Fruit fly (Drosophila melanogaster): Measurements from ENCODE around the gene CG4629.

Gene CG4629

DNA sequence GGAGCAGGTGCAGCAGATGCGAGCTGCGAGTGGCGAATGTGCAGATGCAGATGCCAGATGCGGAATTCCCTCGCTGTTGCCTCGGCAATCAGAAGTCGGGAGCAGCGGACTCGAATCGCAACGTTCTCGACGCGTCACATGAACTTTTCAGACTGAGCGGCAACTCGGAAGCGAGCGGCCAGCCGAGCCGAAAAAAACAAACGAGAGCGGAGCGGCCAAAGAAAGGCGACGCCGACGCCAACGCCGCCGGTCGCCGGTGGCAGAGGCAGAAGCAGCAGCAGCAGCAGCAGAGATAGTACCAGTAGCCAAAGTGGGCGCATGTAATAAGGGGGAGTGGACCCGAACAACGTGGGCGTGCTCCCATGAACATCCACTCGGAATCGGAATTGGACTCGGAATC is at the start of gene CG4629:
TSS of gene CG4629 (minus strand) at position 156 of the 400 bp plus-strand sequence.
- TF ChIP-seq insv (optimal IDR thresholded peaks at IDR 0.05) (no peak), Myc (optimal IDR thresholded peaks at IDR 0.05) (no peak), ttk (optimal IDR thresholded peaks at IDR 0.05) (no peak), psq (optimal IDR thresholded peaks at IDR 0.05) (no peak), h (optimal IDR thresholded peaks at IDR 0.05) (no peak), Sin3A (optimal IDR thresholded peaks at IDR 0.05) (no peak)

DNA sequence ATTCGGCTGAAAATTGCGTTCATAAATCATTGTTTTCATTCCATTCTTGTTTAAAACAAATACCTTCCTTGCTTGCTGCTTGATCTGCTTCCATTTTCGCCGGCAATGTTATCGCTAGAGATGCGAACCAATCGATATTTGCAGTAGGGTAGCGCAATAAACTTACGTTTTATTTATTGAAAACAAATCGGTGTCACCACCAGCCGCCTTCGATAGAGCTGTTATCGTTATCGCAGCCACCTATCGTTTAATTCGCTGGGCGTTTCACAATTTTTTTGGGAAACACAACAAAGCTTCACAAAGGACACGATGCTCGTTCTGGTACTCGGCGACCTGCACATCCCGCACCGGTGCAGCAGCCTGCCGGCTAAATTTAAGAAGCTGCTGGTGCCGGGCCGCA is 48.2 kb upstream of the CG4629 start, which contains the start of the genes Tfb4 and Vps29:
TSS of gene Tfb4 (minus strand) at position 124 of the 400 bp plus-strand sequence.
TSS of gene Vps29 (plus strand) at position 213 of the 400 bp plus-strand sequence.
- TF ChIP-seq Sin3A (optimal IDR thresholded peaks at IDR 0.05) = no peak
- no peak for TF ChIP-seq insv (optimal IDR thresholded peaks at IDR 0.05)
- no peak for TF ChIP-seq ttk (optimal IDR thresholded peaks at IDR 0.05)
- TF ChIP-seq h (optimal IDR thresholded peaks at IDR 0.05) = no peak
- no peak for TF ChIP-seq psq (optimal IDR thresholded peaks at IDR 0.05)

DNA sequence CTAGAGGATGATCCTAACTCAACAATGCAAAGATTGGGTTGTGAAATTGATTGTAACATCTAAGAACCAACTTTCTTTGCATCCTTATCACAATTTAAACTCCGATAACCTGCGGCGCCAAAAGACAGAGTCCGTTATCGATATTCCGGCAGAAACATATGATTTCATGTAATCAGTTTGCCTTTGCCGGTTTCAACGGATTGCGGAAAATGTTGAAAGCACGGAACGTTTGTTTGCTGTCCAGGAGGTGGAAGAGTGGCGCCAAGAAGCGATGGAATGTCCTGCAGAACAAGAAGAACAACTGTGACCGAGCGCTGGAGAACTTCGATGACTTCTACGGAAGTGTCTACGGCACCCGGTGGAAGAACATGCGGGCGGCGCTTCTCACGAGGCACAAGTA is 45.4 kb upstream of the CG4629 start:
- no peak for TF ChIP-seq Myc (optimal IDR thresholded peaks at IDR 0.05)
- no peak for TF ChIP-seq psq (optimal IDR thresholded peaks at IDR 0.05)
- no peak for TF ChIP-seq h (optimal IDR thresholded peaks at IDR 0.05)
- no peak for TF ChIP-seq insv (optimal IDR thresholded peaks at IDR 0.05)

DNA sequence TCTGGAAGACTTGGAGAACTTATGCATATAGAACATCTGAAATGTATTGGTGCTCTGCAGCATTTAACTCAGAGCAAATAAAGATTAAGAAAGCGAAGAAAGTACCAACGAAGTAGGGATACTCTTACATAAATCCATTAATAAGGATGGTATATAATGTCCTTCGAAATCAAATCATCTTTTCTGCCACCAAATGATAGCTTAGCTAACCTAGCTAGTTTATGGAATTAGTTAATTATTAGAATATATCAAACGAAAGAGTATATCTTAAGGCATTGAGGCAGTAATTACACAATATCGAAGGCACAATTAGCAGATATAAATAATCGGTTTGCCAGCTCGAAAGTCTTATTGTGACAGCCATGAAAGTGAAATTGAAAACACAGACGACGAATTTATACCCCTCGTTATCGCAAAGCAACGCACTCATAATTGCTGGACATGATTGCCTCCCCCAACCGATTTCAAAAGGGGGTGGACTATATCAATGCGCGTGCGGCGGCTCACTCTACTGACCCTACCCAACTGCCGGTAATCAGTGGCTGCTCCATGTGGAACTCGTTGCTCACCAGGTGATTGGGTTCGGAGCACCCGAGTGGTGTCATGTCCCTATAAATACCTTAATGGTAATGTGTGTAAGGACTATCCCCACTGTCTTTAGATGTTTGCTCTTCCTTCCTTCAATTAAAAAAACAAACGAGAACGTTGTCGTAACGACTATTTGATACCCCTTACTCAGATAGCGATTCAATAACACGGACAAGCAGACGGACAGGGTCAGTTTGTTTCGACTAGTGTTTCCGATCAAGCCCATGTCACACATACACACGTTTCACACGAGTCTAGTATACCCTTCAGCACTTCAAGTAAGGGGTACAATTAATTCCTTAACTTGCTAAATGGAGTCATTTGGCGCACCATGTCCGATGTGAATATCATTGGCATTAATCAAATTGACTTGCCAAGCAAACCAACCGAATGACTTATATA is 42.4 kb upstream of the CG4629 start:
- TF ChIP-seq ttk (optimal IDR thresholded peaks at IDR 0.05) (no peak), insv (optimal IDR thresholded peaks at IDR 0.05) (no peak), Myc (optimal IDR thresholded peaks at IDR 0.05) (no peak), h (optimal IDR thresholded peaks at IDR 0.05) (no peak), psq (optimal IDR thresholded peaks at IDR 0.05) (no peak), Sin3A (optimal IDR thresholded peaks at IDR 0.05) (no peak)

DNA sequence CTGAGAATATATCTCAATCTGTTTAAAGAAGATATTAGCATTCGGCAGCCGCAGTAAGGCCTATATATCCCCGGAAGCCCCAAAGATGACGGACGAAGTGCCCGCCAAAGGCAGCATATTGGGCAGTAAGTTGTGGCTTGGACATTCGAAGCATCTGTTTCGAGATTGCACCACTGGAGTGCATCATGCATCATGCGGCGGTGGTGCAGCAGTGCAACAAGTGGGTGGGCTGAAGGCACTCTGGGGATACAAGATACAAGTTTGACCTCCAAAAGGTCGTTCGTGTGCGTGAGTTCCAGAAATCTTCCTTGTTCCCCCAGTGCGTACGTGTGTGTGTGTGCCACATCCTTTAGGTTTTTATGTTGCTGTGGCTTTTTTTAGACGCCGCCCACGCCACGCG is 41.0 kb upstream of the CG4629 start:
- TF ChIP-seq h (optimal IDR thresholded peaks at IDR 0.05) (no peak), psq (optimal IDR thresholded peaks at IDR 0.05) (no peak), insv (optimal IDR thresholded peaks at IDR 0.05) (no peak), ttk (optimal IDR thresholded peaks at IDR 0.05) (no peak), Myc (optimal IDR thresholded peaks at IDR 0.05) (no peak), Sin3A (optimal IDR thresholded peaks at IDR 0.05) (no peak)

DNA sequence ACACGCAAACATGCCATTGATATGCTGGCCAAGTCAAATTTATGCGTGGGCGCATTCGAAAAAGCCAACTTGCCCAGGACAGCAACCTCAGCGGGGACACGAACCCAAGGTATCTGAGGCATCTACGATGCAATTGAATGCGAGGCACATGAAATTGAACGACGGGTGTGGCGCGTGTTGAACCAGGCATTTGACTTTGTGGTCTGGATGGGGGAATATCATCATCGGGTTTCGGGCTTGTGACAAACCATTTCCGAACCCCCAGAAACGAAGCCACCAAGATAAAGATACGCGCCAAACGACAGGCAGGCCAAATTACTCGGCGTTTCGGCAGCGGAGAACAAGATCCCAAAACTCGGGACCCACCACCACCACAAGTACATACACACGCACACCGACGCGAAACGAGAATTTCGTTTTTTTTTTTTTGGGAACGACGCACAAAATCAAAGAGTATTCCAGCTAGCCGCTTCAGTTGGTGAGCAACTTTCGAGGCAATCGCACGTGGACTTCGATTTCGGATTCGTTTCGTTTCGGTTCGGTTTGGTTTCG is 40.5 kb upstream of the CG4629 start, which contains the start of gene MFS3:
TSS of gene MFS3 (plus strand) at position 472 of the 552 bp plus-strand sequence.
- TF ChIP-seq Myc (optimal IDR thresholded peaks at IDR 0.05) (no peak), h (optimal IDR thresholded peaks at IDR 0.05) (no peak), insv (optimal IDR thresholded peaks at IDR 0.05) (no peak), psq (optimal IDR thresholded peaks at IDR 0.05) (no peak), ttk (optimal IDR thresholded peaks at IDR 0.05) (no peak), Sin3A (optimal IDR thresholded peaks at IDR 0.05) (no peak)

DNA sequence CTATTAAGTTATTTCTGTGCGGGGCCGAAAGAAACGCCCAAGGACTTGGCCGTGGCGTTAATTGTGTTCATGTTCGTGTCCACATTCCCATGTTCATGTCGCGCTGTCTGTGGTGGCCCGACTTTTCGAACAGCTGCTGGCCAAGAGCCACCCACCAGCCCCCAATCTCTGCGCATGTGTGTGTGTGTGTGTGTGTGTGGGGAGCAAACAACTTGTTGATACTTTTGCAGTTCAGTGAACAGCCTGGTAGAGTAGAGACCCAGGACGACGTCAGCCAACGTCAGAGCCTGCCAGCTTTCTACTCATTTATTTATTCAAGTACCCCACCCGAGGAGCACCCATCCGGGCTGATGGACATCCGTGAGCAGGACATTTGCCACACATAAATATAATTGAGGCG is 34.7 kb upstream of the CG4629 start:
- no peak for TF ChIP-seq Myc (optimal IDR thresholded peaks at IDR 0.05)
- TF ChIP-seq psq (optimal IDR thresholded peaks at IDR 0.05) = no peak
- no peak for TF ChIP-seq Sin3A (optimal IDR thresholded peaks at IDR 0.05)
- TF ChIP-seq insv (optimal IDR thresholded peaks at IDR 0.05) = no peak
- no peak for TF ChIP-seq ttk (optimal IDR thresholded peaks at IDR 0.05)
- TF ChIP-seq h (optimal IDR thresholded peaks at IDR 0.05) = no peak

DNA sequence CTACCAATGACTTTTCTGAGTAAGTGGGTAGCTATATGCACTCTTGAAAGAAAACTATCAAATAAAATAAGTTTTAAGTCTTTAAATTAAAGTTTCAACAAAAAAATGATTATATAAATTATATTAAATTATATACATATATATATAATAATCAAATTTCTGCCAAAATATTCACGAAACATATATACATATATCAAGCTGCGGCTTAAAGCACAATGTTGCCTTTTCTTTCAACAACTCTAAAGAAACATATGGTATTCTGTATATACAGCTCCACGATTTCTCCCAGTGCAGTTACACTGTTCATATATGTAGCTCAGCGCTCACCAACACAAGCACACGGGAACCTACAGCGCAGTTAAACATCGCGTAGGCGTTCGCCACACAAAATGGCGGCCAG is 33.2 kb upstream of the CG4629 start:
- TF ChIP-seq Sin3A (optimal IDR thresholded peaks at IDR 0.05) (no peak), insv (optimal IDR thresholded peaks at IDR 0.05) (no peak), Myc (optimal IDR thresholded peaks at IDR 0.05) (no peak), h (optimal IDR thresholded peaks at IDR 0.05) (no peak)

DNA sequence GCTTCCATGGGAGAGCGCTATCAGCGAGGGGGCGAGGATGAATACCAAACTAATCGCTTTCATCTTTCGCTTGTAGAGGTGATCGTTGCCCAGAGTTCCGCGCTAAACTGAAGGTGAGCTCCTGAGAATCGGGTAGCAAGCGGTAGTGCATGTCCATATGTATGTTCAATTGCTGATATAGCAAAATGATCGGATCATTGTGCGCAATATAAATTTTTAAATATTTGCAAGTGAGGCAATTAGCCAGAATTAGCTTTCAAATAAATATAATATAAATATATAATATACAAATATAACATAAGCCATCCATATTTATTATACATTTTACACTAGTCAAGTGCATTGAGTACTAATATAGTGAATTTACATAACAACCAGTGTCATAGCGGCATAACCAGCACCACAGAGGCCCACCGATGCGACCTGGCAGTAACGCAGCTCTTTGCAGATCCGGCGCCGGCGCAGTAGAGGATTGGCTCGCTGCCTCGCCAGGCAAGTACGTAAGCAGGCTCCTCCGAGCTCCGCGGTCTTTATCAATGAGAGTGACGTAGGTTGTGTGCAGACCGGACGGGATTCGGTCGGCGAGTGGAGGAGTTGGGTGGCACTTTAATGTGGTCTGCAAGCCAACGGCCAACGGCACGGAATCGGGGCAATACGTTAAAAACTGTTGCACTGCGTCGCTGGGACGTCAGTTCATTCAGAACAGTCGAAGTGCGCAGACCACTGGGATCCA is 31.9 kb upstream of the CG4629 start, which contains the start of the genes Iris and CG4577:
TSS of gene Iris (minus strand) at position 88 of the 733 bp plus-strand sequence.
TSS of gene CG4577 (plus strand) at position 683 of the 733 bp plus-strand sequence.
- TF ChIP-seq Sin3A (optimal IDR thresholded peaks at IDR 0.05) (no peak), psq (optimal IDR thresholded peaks at IDR 0.05) (no peak), insv (optimal IDR thresholded peaks at IDR 0.05) (no peak), Myc (optimal IDR thresholded peaks at IDR 0.05) (no peak), h (optimal IDR thresholded peaks at IDR 0.05) (no peak), ttk (optimal IDR thresholded peaks at IDR 0.05) (no peak)

DNA sequence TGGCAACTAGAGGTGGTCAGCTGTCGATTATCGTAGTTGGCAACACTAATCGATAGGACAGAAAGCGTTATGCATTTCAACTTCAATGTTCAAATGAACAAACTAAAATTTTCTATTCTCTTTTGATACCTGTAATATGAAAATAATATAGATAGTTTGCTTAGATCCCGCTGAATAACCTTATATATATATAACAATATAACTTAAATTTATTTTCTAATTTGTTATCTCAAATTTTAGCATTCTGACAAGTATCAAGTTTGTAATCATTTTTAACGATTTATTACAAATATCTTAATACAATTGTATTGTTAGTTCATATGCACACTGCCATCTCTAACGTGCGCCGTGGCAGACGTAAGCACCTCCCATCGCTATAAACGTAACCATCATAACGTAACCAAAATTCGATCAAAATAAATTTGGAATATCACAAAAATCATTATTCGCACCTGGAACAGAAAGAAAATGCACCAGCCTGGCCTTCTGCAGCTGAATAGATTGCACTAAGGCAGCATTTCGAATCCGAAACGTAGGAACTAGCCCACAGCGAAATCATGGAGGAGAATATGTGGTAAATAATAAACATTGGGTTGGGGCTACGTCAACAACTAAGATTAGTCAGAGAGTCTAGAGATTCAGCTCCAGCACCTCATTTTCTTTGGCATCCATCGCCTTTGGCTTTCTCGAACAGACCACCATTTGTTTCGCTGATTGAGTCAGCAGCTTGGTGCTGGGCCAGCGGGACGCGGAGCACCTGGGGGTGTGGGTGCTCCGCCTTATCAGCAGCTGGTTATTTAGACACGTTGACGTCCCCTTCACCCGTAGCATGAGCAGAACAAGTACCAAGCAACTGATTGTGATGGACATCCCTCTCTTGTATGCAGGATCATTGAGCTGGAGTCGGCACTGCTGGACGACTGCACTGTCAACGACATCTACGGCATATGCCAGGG is 26.9 kb upstream of the CG4629 start, which contains the start of the genes Pino and TBC1D23:
TSS of gene Pino (minus strand) at position 22 of the 956 bp plus-strand sequence.
TSS of gene TBC1D23 (plus strand) at position 385 of the 956 bp plus-strand sequence.
- TF ChIP-seq h (optimal IDR thresholded peaks at IDR 0.05) = no peak
- TF ChIP-seq ttk (optimal IDR thresholded peaks at IDR 0.05) = no peak
- TF ChIP-seq insv (optimal IDR thresholded peaks at IDR 0.05) = no peak
- TF ChIP-seq Myc (optimal IDR thresholded peaks at IDR 0.05) = no peak
- no peak for TF ChIP-seq psq (optimal IDR thresholded peaks at IDR 0.05)
- TF ChIP-seq Sin3A (optimal IDR thresholded peaks at IDR 0.05) = no peak
